Fruit fly (Drosophila melanogaster) whole organism, embryonic: ENCODE measurements around the gene wam.
A peak's percentile ranks its signal among the peaks of the same experiment; 100 is the strongest.

Source experiments
- Ada2b ChIP-seq: fragments of 200-800 bp; sonication (Bioruptor generic); IDR thresholded peaks from 2 replicates; pipeline ENCODE4 v1.3.6; 2022; ENCODE audit warnings: missing biosample characterization, missing genetic modification characterization
- Adf1 ChIP-seq: fragments of 200-800 bp; sonication (Bioruptor generic); IDR thresholded peaks from 2 replicates; pipeline ENCODE4 v1.3.6; 2022; ENCODE audit warnings: missing biosample characterization, missing genetic modification characterization
- Atf3 ChIP-seq: fragments of 200-800 bp; sonication (Bioruptor generic); optimal IDR thresholded peaks from 3 replicates; lab custom pipeline; 2016; ENCODE audit warnings: missing biosample characterization, missing genetic modification characterization
- B-H1 ChIP-seq: fragments of 200-800 bp; sonication (Bioruptor generic); IDR thresholded peaks from 3 replicates; pipeline ENCODE4 v1.3.6; 2022; ENCODE audit warnings: missing biosample characterization, missing genetic modification characterization
- BtbVII ChIP-seq: fragments of 200-800 bp; sonication (Bioruptor generic); optimal IDR thresholded peaks from 3 replicates; lab custom pipeline; 2017; ENCODE audit warnings: missing biosample characterization, mild to moderate bottlenecking, missing genetic modification characterization
- CG10543 ChIP-seq: fragments of 200-800 bp; sonication (Bioruptor generic); optimal IDR thresholded peaks from 3 replicates; lab custom pipeline; 2017; ENCODE audit warnings: missing biosample characterization, mild to moderate bottlenecking, missing genetic modification characterization, moderate library complexity
- CG11398 ChIP-seq: fragments of 200-800 bp; sonication (Bioruptor generic); optimal IDR thresholded peaks from 2 replicates; lab custom pipeline; 2016; ENCODE audit warnings: missing biosample characterization, missing genetic modification characterization
- CG12299 ChIP-seq: fragments of 200-800 bp; sonication (Bioruptor generic); optimal IDR thresholded peaks from 2 replicates; lab custom pipeline; 2018; ENCODE audit warnings: missing biosample characterization, mild to moderate bottlenecking, missing genetic modification characterization
- CG12659 ChIP-seq: fragments of 200-800 bp; sonication (Bioruptor generic); optimal IDR thresholded peaks from 3 replicates; lab custom pipeline; 2017; ENCODE audit warnings: mild to moderate bottlenecking, missing biosample characterization, missing genetic modification reagents, missing genetic modification characterization
- CG13287 ChIP-seq: fragments of 200-800 bp; sonication (Bioruptor generic); IDR thresholded peaks from 2 replicates; pipeline ENCODE4 v1.3.6; 2022; ENCODE audit warnings: missing biosample characterization, missing genetic modification characterization; ENCODE audit not compliant: partially characterized antibody
- CG14441 ChIP-seq: fragments of 200-800 bp; sonication (Bioruptor generic); IDR thresholded peaks from 2 replicates; pipeline ENCODE4 v1.3.6; 2022; ENCODE audit warnings: missing biosample characterization, missing genetic modification characterization
- CG16813 ChIP-seq: fragments of 200-800 bp; sonication (Bioruptor generic); IDR thresholded peaks from 3 replicates; pipeline ENCODE4 v1.3.6; 2022; ENCODE audit warnings: missing biosample characterization, missing genetic modification characterization; ENCODE audit not compliant: partially characterized antibody
- CG30020 ChIP-seq: fragments of 200-800 bp; optimal IDR thresholded peaks from 2 replicates; lab custom pipeline; 2019; ENCODE audit warnings: missing biosample characterization, mild to moderate bottlenecking, missing genetic modification characterization, moderate library complexity
- CG3281 ChIP-seq: fragments of 200-800 bp; sonication (Bioruptor generic); optimal IDR thresholded peaks from 3 replicates; lab custom pipeline; 2017; ENCODE audit warnings: missing biosample characterization, mild to moderate bottlenecking, missing genetic modification characterization
- CG33213 ChIP-seq: fragments of 200-800 bp; sonication (Bioruptor generic); optimal IDR thresholded peaks from 3 replicates; lab custom pipeline; 2016; ENCODE audit warnings: missing biosample characterization, missing genetic modification characterization
- CG6175 ChIP-seq: fragments of 200-800 bp; sonication (Bioruptor generic); IDR thresholded peaks from 3 replicates; pipeline ENCODE4 v1.3.6; 2022; ENCODE audit warnings: missing biosample characterization, missing genetic modification characterization
- CG8924 ChIP-seq: fragments of 200-800 bp; optimal IDR thresholded peaks from 3 replicates; lab custom pipeline; 2019; ENCODE audit warnings: missing biosample characterization, mild to moderate bottlenecking, missing genetic modification characterization, moderate library complexity
- CG9817 ChIP-seq: fragments of 200-800 bp; sonication (Bioruptor generic); optimal IDR thresholded peaks from 2 replicates; lab custom pipeline; 2018; ENCODE audit warnings: missing biosample characterization, mild to moderate bottlenecking, missing genetic modification characterization, moderate library complexity
- Dll ChIP-seq: fragments of 200-800 bp; sonication (Bioruptor generic); IDR thresholded peaks from 4 replicates; pipeline ENCODE4 v1.3.6; 2022; ENCODE audit warnings: missing biosample characterization, missing genetic modification characterization; ENCODE audit not compliant: partially characterized antibody
- Doc3 ChIP-seq: fragments of 200-800 bp; sonication (Bioruptor generic); IDR thresholded peaks from 3 replicates; pipeline ENCODE4 v1.3.6; 2022; ENCODE audit warnings: missing biosample characterization, missing genetic modification characterization; ENCODE audit not compliant: partially characterized antibody
- Dp ChIP-seq: fragments of 200-800 bp; sonication (Bioruptor generic); optimal IDR thresholded peaks from 2 replicates; lab custom pipeline; 2018; ENCODE audit warnings: missing biosample characterization, mild to moderate bottlenecking, missing genetic modification characterization, moderate library complexity
- Ets65A ChIP-seq: fragments of 200-800 bp; sonication (Bioruptor generic); peaks from one replicate; lab custom pipeline; 2016; ENCODE audit warnings: missing biosample characterization, missing genetic modification characterization
- Fer1 ChIP-seq: fragments of 200-800 bp; sonication (Bioruptor generic); optimal IDR thresholded peaks from 2 replicates; lab custom pipeline; 2017; ENCODE audit warnings: missing biosample characterization, mild to moderate bottlenecking, missing genetic modification characterization
- HLH4C ChIP-seq: fragments of 200-800 bp; sonication (Bioruptor generic); IDR thresholded peaks from 3 replicates; pipeline ENCODE4 v1.3.6; 2022; ENCODE audit warnings: missing biosample characterization, missing genetic modification characterization; ENCODE audit not compliant: partially characterized antibody
- HmgZ ChIP-seq: fragments of 200-800 bp; sonication (Bioruptor generic); optimal IDR thresholded peaks from 2 replicates; lab custom pipeline; 2018; ENCODE audit warnings: missing biosample characterization, mild to moderate bottlenecking, missing genetic modification characterization
- Myb ChIP-seq: fragments of 200-800 bp; sonication (Bioruptor generic); optimal IDR thresholded peaks from 2 replicates; lab custom pipeline; 2016; ENCODE audit warnings: missing biosample characterization, missing genetic modification characterization
- Spps ChIP-seq: fragments of 200-800 bp; sonication (Bioruptor generic); optimal IDR thresholded peaks from 2 replicates; lab custom pipeline; 2018; ENCODE audit warnings: missing biosample characterization, mild to moderate bottlenecking, missing genetic modification characterization
- Stat92E ChIP-seq, 3 experiments: fragments of >200 bp in 2 of 3; fragments of 200-800 bp in 1 of 3; sonication (Bioruptor generic) in 1 of 3; optimal IDR thresholded peaks; 2 replicates each; lab custom pipeline; 2017 to 2019; ENCODE audit warnings: missing biosample characterization in 3 of 3, missing genetic modification characterization in 3 of 3, mild to moderate bottlenecking in 1 of 3, moderate library complexity in 1 of 3
- al ChIP-seq: fragments of 200-800 bp; sonication (Bioruptor generic); IDR thresholded peaks from 2 replicates; pipeline ENCODE4 v1.3.6; 2022; ENCODE audit warnings: missing biosample characterization, missing genetic modification characterization
- ase ChIP-seq: fragments of 200-800 bp; sonication (Bioruptor generic); IDR thresholded peaks from 3 replicates; pipeline ENCODE4 v1.3.6; 2022; ENCODE audit warnings: missing biosample characterization, missing genetic modification characterization
- bsh ChIP-seq, 2 experiments: fragments of 200-800 bp; sonication (Bioruptor generic); optimal IDR thresholded peaks; 2 replicates each; lab custom pipeline; 2017 to 2018; ENCODE audit warnings: mild to moderate bottlenecking in 2 of 2, missing biosample characterization in 2 of 2, missing genetic modification characterization in 2 of 2, moderate library complexity in 1 of 2
- croc ChIP-seq: fragments of 200-800 bp; sonication (Bioruptor generic); conservative IDR thresholded peaks from 3 replicates; pipeline ENCODE4 v1.3.6; 2022; ENCODE audit warnings: missing biosample characterization, missing genetic modification characterization
- esg ChIP-seq: fragments of 200-800 bp; sonication (Bioruptor generic); conservative IDR thresholded peaks from 2 replicates; pipeline ENCODE4 v1.3.6; 2022; ENCODE audit warnings: missing biosample characterization, missing genetic modification characterization
- eve ChIP-seq, 2 experiments: fragments of >200 bp; optimal IDR thresholded peaks; 2 replicates each; lab custom pipeline; 2017; ENCODE audit warnings: missing biosample characterization in 2 of 2, missing genetic modification characterization in 2 of 2
- gce ChIP-seq: fragments of 200-800 bp; sonication (Bioruptor generic); IDR thresholded peaks from 3 replicates; pipeline ENCODE4 v1.3.6; 2022; ENCODE audit warnings: missing biosample characterization, missing genetic modification characterization
- gsb ChIP-seq: fragments of 200-800 bp; sonication (Bioruptor generic); IDR thresholded peaks from 2 replicates; pipeline ENCODE4 v1.3.6; 2022; ENCODE audit warnings: missing biosample characterization, missing genetic modification characterization
- klu ChIP-seq: fragments of 200-800 bp; sonication (Bioruptor generic); IDR thresholded peaks from 2 replicates; pipeline ENCODE4 v1.3.6; 2022; ENCODE audit warnings: missing biosample characterization, missing genetic modification characterization
- lov ChIP-seq, 2 experiments: fragments of 200-800 bp in 1 of 2; fragments of >200 bp in 1 of 2; sonication (Bioruptor generic) in 1 of 2; IDR thresholded peaks in 1 of 2; optimal IDR thresholded peaks in 1 of 2; 2 replicates in 1 of 2; 3 replicates in 1 of 2; pipeline versions ENCODE4 v1.3.6 to Lab custom; 2017 to 2022; ENCODE audit warnings: missing biosample characterization in 1 of 2, missing genetic modification characterization in 1 of 2
- nerfin-2 ChIP-seq: fragments of 200-800 bp; sonication (Bioruptor generic); IDR thresholded peaks from 2 replicates; pipeline ENCODE4 v1.3.6; 2022; ENCODE audit warnings: missing biosample characterization, missing genetic modification characterization; ENCODE audit not compliant: partially characterized antibody
- pan ChIP-seq, 4 experiments: fragments of >200 bp in 3 of 4; fragments of 200-800 bp in 1 of 4; sonication (Bioruptor generic) in 1 of 4; optimal IDR thresholded peaks in 3 of 4; IDR thresholded peaks in 1 of 4; 2 replicates each; pipeline versions ENCODE4 v1.3.6 to Lab custom; 2017 to 2022; ENCODE audit warnings: missing biosample characterization in 2 of 4, missing genetic modification characterization in 2 of 4, mixed read lengths in 1 of 4
- pita ChIP-seq: fragments of 200-800 bp; sonication (Bioruptor generic); optimal IDR thresholded peaks from 2 replicates; lab custom pipeline; 2017; ENCODE audit warnings: missing biosample characterization, mild to moderate bottlenecking, missing genetic modification characterization
- pum ChIP-seq: fragments of 200-800 bp; sonication (Bioruptor generic); optimal IDR thresholded peaks from 2 replicates; lab custom pipeline; 2016; ENCODE audit warnings: missing biosample characterization, missing genetic modification characterization
- repo ChIP-seq: fragments of 200-800 bp; sonication (Bioruptor generic); optimal IDR thresholded peaks from 2 replicates; lab custom pipeline; 2016; ENCODE audit warnings: missing biosample characterization, missing genetic modification characterization
- ro ChIP-seq: fragments of 200-800 bp; sonication (Bioruptor generic); IDR thresholded peaks from 2 replicates; pipeline ENCODE4 v1.3.6; 2022; ENCODE audit warnings: missing biosample characterization, missing genetic modification characterization
- run ChIP-seq: fragments of 200-800 bp; sonication (Bioruptor generic); optimal IDR thresholded peaks from 3 replicates; lab custom pipeline; 2018; ENCODE audit warnings: missing biosample characterization, mild to moderate bottlenecking, missing genetic modification characterization
- sima ChIP-seq: fragments of 200-800 bp; sonication (Bioruptor generic); optimal IDR thresholded peaks from 2 replicates; lab custom pipeline; 2016; ENCODE audit warnings: missing biosample characterization, missing genetic modification characterization
- ttk ChIP-seq: fragments of 200-800 bp; sonication (Bioruptor generic); IDR thresholded peaks from 2 replicates; pipeline ENCODE4 v2.1.2; 2022; ENCODE audit warnings: missing biosample characterization, missing genetic modification characterization
- tup ChIP-seq: fragments of 200-800 bp; sonication (Bioruptor generic); optimal IDR thresholded peaks from 2 replicates; lab custom pipeline; 2016; ENCODE audit warnings: missing biosample characterization, mild to moderate bottlenecking, missing genetic modification characterization, moderate library complexity
- vvl ChIP-seq: fragments of 200-800 bp; sonication (Bioruptor generic); IDR thresholded peaks from 2 replicates; pipeline ENCODE4 v1.3.6; 2022; ENCODE audit warnings: missing biosample characterization, missing genetic modification characterization

wam gene

dm6 chr3R:23326292-23326691 lies 38.4 kb upstream of the wam start (continued):
- TF ChIP-seq Spps (peak; percentile 84), BtbVII (GFP tag; lab: Kevin White, UChicago) (peak; percentile 63), CG11398 (peak; percentile 85), CG14441 (GFP tag; lab: Robert Waterston, UW) (peak; percentile 70), CG12299 (tag; lab: Kevin White, UChicago) (peak; percentile 66), eve (GFP tag; optimal IDR thresholded peaks at IDR 0.05; lab: Kevin White, UChicago) (peak in 1 of 2 experiments; percentile 84), HmgZ (peak; percentile 77), al (GFP tag; lab: Robert Waterston, UW) (peak; percentile 58), ttk (GFP tag; lab: Robert Waterston, UW) (peak; percentile 77), Stat92E (GFP tag; optimal IDR thresholded peaks at IDR 0.05; lab: Kevin White, UChicago) (peak in 1 of 3 experiments; percentile 69), gce (GFP tag; lab: Robert Waterston, UW) (0 out of 3 replicates have a peak, but pooled peaks have one; percentile 47), Dll (GFP tag; lab: Robert Waterston, UW) (no peak), repo (GFP tag; lab: Kevin White, UChicago) (peak; percentile 72), CG3281 (GFP tag; lab: Kevin White, UChicago) (peak; percentile 72), Myb (peak; percentile 71), vvl (GFP tag; lab: Robert Waterston, UW) (peak; percentile 90), CG10543 (GFP tag; lab: Kevin White, UChicago) (peak; percentile 12), HLH4C (no peak), bsh (GFP tag; optimal IDR thresholded peaks at IDR 0.05; lab: Kevin White, UChicago) (peak; percentile 92 to 95), pum (GFP tag; lab: Kevin White, UChicago) (peak; percentile 90), lov (optimal IDR thresholded peaks at IDR 0.05; lab: Kevin White, UChicago) (no peak), lov (GFP tag; IDR thresholded peaks at IDR 0.05; lab: Robert Waterston, UW) (peak; percentile 85), run (peak; percentile 56), Dp (GFP tag; lab: Kevin White, UChicago) (no peak), B-H1 (GFP tag; lab: Robert Waterston, UW) (peak; percentile 59), Doc3 (no peak), klu (GFP tag; lab: Robert Waterston, UW) (peak; percentile 64), esg (peak; percentile 69), pita (GFP tag; lab: Kevin White, UChicago) (no peak), Fer1 (GFP tag; lab: Kevin White, UChicago) (peak; percentile 77), pan (optimal IDR thresholded peaks at IDR 0.05; lab: Kevin White, UChicago) (no peak), pan (GFP tag; optimal IDR thresholded peaks at IDR 0.05 in 1 of 2, IDR thresholded peaks at IDR 0.05 in 1 of 2) (peak in 1 of 2 experiments; percentile 81), Adf1 (GFP tag; lab: Robert Waterston, UW) (0 out of 2 replicates have a peak, but pooled peaks have one; percentile 14), ro (GFP tag; lab: Robert Waterston, UW) (no peak), CG6175 (GFP tag; lab: Robert Waterston, UW) (peak; percentile 56; the same call in 1 of the 3 replicates), CG9817 (peak; percentile 74), Ets65A (GFP tag; lab: Kevin White, UChicago) (peak; percentile 98), CG13287 (GFP tag; lab: Robert Waterston, UW) (no peak), CG8924 (tag; lab: Kevin White, UChicago) (peak; percentile 86), ase (GFP tag; lab: Robert Waterston, UW) (peak; percentile 63; the same call in 2 of the 3 replicates), Ada2b (GFP tag; lab: Robert Waterston, UW) (peak; percentile 67), gsb (GFP tag; lab: Robert Waterston, UW) (peak; percentile 59), nerfin-2 (GFP tag; lab: Robert Waterston, UW) (no peak), croc (GFP tag; lab: Robert Waterston, UW) (peak; percentile 74), CG12659 (GFP tag; lab: Kevin White, UChicago) (peak; percentile 76), Atf3 (peak; percentile 72), CG33213 (GFP tag; lab: Kevin White, UChicago) (peak; percentile 83), tup (peak; percentile 63), CG16813 (GFP tag; lab: Robert Waterston, UW) (no peak), sima (GFP tag; lab: Kevin White, UChicago) (peak; percentile 30), CG30020 (tag; lab: Kevin White, UChicago) (no peak)
